Worm (Caenorhabditis elegans) whole organism, midembryonic: Measurements from ENCODE around the gene his-69.

Experiments used
- T22C8.4 ChIP-seq: fragments of 200-800 bp; sonication (Bioruptor generic); IDR thresholded peaks from 2 replicates; pipeline ENCODE4 v1.3.6; 2022; ENCODE audit warnings: missing genetic modification characterization, missing compliant biosample characterization
- cog-1 ChIP-seq: sonication (generic microtip); optimal IDR thresholded peaks from 2 replicates; lab custom pipeline; 2016; ENCODE audit warnings: missing genetic modification characterization, missing compliant biosample characterization
- flt-1 ChIP-seq: fragments of 200-800 bp; sonication (Bioruptor generic); IDR thresholded peaks from 2 replicates; pipeline ENCODE4 v1.3.6; 2022; ENCODE audit warnings: missing genetic modification characterization, missing compliant biosample characterization
- klf-2 ChIP-seq: fragments of 200-800 bp; sonication (Bioruptor generic); conservative IDR thresholded peaks from 2 replicates; pipeline ENCODE4 v1.3.6; 2022; ENCODE audit warnings: missing genetic modification reagents, missing genetic modification characterization, missing compliant biosample characterization
- med-1 ChIP-seq: sonication (generic microtip); optimal IDR thresholded peaks from 2 replicates; lab custom pipeline; 2017; ENCODE audit warnings: missing genetic modification characterization, mild to moderate bottlenecking, missing compliant biosample characterization, antibody characterized with exemption, missing genetic modification reagents; ENCODE audit not compliant: insufficient read depth
- ref-1 ChIP-seq: fragments of 200-800 bp; sonication (Bioruptor generic); conservative IDR thresholded peaks from 2 replicates; pipeline ENCODE4 v1.3.6; 2022; ENCODE audit warnings: missing genetic modification reagents, missing genetic modification characterization, missing compliant biosample characterization
- tab-1 ChIP-seq: fragments of 200-800 bp; sonication (Bioruptor generic); IDR thresholded peaks from 2 replicates; pipeline ENCODE4 v1.3.6; 2022; ENCODE audit warnings: missing genetic modification characterization, missing compliant biosample characterization
- ztf-23 ChIP-seq: fragments of 200-800 bp; sonication (Bioruptor generic); IDR thresholded peaks from 2 replicates; pipeline ENCODE4 v1.3.6; 2022; ENCODE audit warnings: missing genetic modification reagents, missing genetic modification characterization, missing compliant biosample characterization
- ztf-29 ChIP-seq: fragments of 200-800 bp; sonication (Bioruptor generic); IDR thresholded peaks from 2 replicates; pipeline ENCODE4 v1.3.6; 2022; ENCODE audit warnings: missing genetic modification reagents, missing genetic modification characterization, missing compliant biosample characterization

DNA sequence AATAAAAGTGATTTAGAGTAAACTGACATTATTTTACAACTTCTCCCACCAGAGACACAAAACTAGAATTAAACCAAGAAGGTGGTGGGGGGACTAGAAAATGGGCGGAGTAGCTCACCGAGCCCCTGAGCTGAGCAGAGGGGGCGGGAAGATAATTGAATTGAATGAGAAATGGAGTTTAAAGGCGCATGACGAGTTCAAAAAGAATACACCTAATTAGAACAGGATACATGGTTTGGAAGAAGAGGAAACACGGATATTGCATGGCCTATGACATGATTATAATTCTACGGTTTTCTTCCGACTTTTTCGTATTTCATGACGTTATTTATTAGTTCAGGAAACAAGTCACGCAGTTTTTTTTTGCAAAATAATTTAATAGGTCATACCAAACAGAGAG lies 30.5 kb downstream of the his-69 start, which contains the start of gene T02C12.5:
- TF ChIP-seq flt-1 (GFP tag; lab: Robert Waterston, UW) (no peak), ztf-29 (GFP tag; lab: Robert Waterston, UW) (no peak), klf-2 (GFP tag; lab: Robert Waterston, UW) (no peak), tab-1 (GFP tag; lab: Robert Waterston, UW) (no peak), ref-1 (GFP tag; lab: Robert Waterston, UW) (no peak), med-1 (GFP tag; lab: Kevin White, UChicago) (no peak), cog-1 (tag; lab: Kevin White, UChicago) (no peak), ztf-23 (no peak), T22C8.4 (GFP tag; lab: Robert Waterston, UW) (no peak)
